Fruit fly (Drosophila melanogaster) whole organism, prepupa: ENCODE measurements around the gene CG1943.

ENCODE experiments used
- Blimp-1 ChIP-seq: fragments of 200-800 bp; sonication (Bioruptor generic); optimal IDR thresholded peaks from 3 replicates; lab custom pipeline; 2017; ENCODE audit warnings: missing biosample characterization, missing genetic modification characterization, mild to moderate bottlenecking, moderate library complexity, missing genetic modification reagents
- CG10669 ChIP-seq: fragments of 200-800 bp; sonication (Bioruptor generic); optimal IDR thresholded peaks from 3 replicates; lab custom pipeline; 2018; ENCODE audit warnings: missing biosample characterization, mild to moderate bottlenecking, missing genetic modification characterization, moderate library complexity
- CG11902 ChIP-seq: fragments of 200-800 bp; sonication (Bioruptor generic); optimal IDR thresholded peaks from 3 replicates; lab custom pipeline; 2016; ENCODE audit warnings: missing biosample characterization, missing genetic modification characterization
- CG15336 ChIP-seq: fragments of 200-800 bp; sonication (Bioruptor generic); IDR thresholded peaks from 2 replicates; pipeline ENCODE4 v1.3.6; 2022; ENCODE audit warnings: missing biosample characterization, missing genetic modification characterization
- CG1621 ChIP-seq: fragments of 200-800 bp; sonication (Bioruptor generic); optimal IDR thresholded peaks from 3 replicates; lab custom pipeline; 2018; ENCODE audit warnings: missing biosample characterization, mild to moderate bottlenecking, missing genetic modification characterization
- CG3032 ChIP-seq: fragments of 200-800 bp; optimal IDR thresholded peaks from 2 replicates; lab custom pipeline; 2019; ENCODE audit warnings: missing biosample characterization, mild to moderate bottlenecking, missing genetic modification characterization, moderate library complexity
- CG31627 ChIP-seq: fragments of 200-800 bp; sonication (Bioruptor generic); optimal IDR thresholded peaks from 3 replicates; lab custom pipeline; 2016; ENCODE audit warnings: missing biosample characterization, missing genetic modification characterization
- CG32006 ChIP-seq: fragments of 200-800 bp; sonication (Bioruptor generic); optimal IDR thresholded peaks from 3 replicates; lab custom pipeline; 2017; ENCODE audit warnings: missing biosample characterization, mild to moderate bottlenecking, missing genetic modification characterization
- CG34406 ChIP-seq: fragments of 200-800 bp; sonication (Bioruptor generic); optimal IDR thresholded peaks from 3 replicates; lab custom pipeline; 2016; ENCODE audit warnings: missing biosample characterization, missing genetic modification characterization
- CG3919 ChIP-seq: fragments of 200-800 bp; sonication (Bioruptor generic); optimal IDR thresholded peaks from 3 replicates; lab custom pipeline; 2016; ENCODE audit warnings: missing biosample characterization, missing genetic modification characterization
- CG4318 ChIP-seq: fragments of 200-800 bp; sonication (Bioruptor generic); optimal IDR thresholded peaks from 3 replicates; lab custom pipeline; 2017; ENCODE audit warnings: missing biosample characterization, mild to moderate bottlenecking, missing genetic modification characterization
- CG6163 ChIP-seq: fragments of 200-800 bp; sonication (Bioruptor generic); IDR thresholded peaks from 3 replicates; pipeline ENCODE4 v1.3.6; 2022; ENCODE audit warnings: missing biosample characterization, missing genetic modification characterization
- CG6276 ChIP-seq: fragments of 200-800 bp; sonication (Bioruptor generic); optimal IDR thresholded peaks from 2 replicates; lab custom pipeline; 2017; ENCODE audit warnings: missing biosample characterization, mild to moderate bottlenecking, missing genetic modification characterization
- CG6808 ChIP-seq: fragments of 200-800 bp; sonication (Bioruptor generic); optimal IDR thresholded peaks from 3 replicates; lab custom pipeline; 2017; ENCODE audit warnings: missing biosample characterization, missing genetic modification characterization, mild to moderate bottlenecking, moderate library complexity, missing genetic modification reagents
- CG7368 ChIP-seq: fragments of 200-800 bp; sonication (Bioruptor generic); optimal IDR thresholded peaks from 3 replicates; lab custom pipeline; 2016; ENCODE audit warnings: missing biosample characterization, missing genetic modification characterization
- CG8119 ChIP-seq: fragments of 200-800 bp; sonication (Bioruptor generic); IDR thresholded peaks from 3 replicates; pipeline ENCODE4 v1.3.6; 2022; ENCODE audit warnings: missing biosample characterization, missing genetic modification characterization
- CG8319 ChIP-seq: fragments of 200-800 bp; sonication (Bioruptor generic); optimal IDR thresholded peaks from 3 replicates; lab custom pipeline; 2016; ENCODE audit warnings: missing biosample characterization, missing genetic modification characterization
- CG8632 ChIP-seq: fragments of 200-800 bp; sonication (Bioruptor generic); optimal IDR thresholded peaks from 3 replicates; lab custom pipeline; 2016; ENCODE audit warnings: missing biosample characterization, missing genetic modification characterization
- CG9139 ChIP-seq: fragments of 200-800 bp; sonication (Bioruptor generic); optimal IDR thresholded peaks from 3 replicates; lab custom pipeline; 2017; ENCODE audit warnings: missing biosample characterization, mild to moderate bottlenecking, missing genetic modification characterization
- Eip75B ChIP-seq: fragments of 200-800 bp; sonication (Bioruptor generic); optimal IDR thresholded peaks from 3 replicates; lab custom pipeline; 2016; ENCODE audit warnings: missing biosample characterization, missing genetic modification characterization
- Eip78C ChIP-seq: fragments of 200-800 bp; sonication (Bioruptor generic); peaks from one replicate; lab custom pipeline; 2016; ENCODE audit warnings: missing biosample characterization, missing genetic modification characterization
- Eip93F ChIP-seq: fragments of 200-800 bp; sonication (Bioruptor generic); optimal IDR thresholded peaks from 2 replicates; lab custom pipeline; 2016; ENCODE audit warnings: missing biosample characterization, mild to moderate bottlenecking, missing genetic modification characterization
- Ets21C ChIP-seq: fragments of 200-800 bp; sonication (Bioruptor generic); optimal IDR thresholded peaks from 3 replicates; lab custom pipeline; 2016; ENCODE audit warnings: missing biosample characterization, missing genetic modification characterization
- Ets96B ChIP-seq: fragments of 200-800 bp; optimal IDR thresholded peaks from 2 replicates; lab custom pipeline; 2019; ENCODE audit warnings: missing biosample characterization, mild to moderate bottlenecking, missing genetic modification characterization, moderate library complexity
- Gug ChIP-seq: fragments of 200-800 bp; sonication (Bioruptor generic); IDR thresholded peaks from 2 replicates; pipeline ENCODE4 v1.3.6; 2022; ENCODE audit warnings: missing biosample characterization, missing genetic modification characterization
- Hr38 ChIP-seq: sonication (Bioruptor generic); optimal IDR thresholded peaks from 2 replicates; lab custom pipeline; 2016; ENCODE audit warnings: missing biosample characterization, missing genetic modification characterization
- Hr39 ChIP-seq: fragments of 200-800 bp; sonication (Bioruptor generic); optimal IDR thresholded peaks from 2 replicates; lab custom pipeline; 2016; ENCODE audit warnings: missing biosample characterization, missing genetic modification characterization
- Hr4 ChIP-seq: fragments of 200-800 bp; sonication (Bioruptor generic); optimal IDR thresholded peaks from 3 replicates; lab custom pipeline; 2016; ENCODE audit warnings: missing biosample characterization, missing genetic modification characterization
- Lpt ChIP-seq: fragments of 200-800 bp; sonication (Bioruptor generic); optimal IDR thresholded peaks from 3 replicates; lab custom pipeline; 2016; ENCODE audit warnings: missing biosample characterization, missing genetic modification characterization
- Met ChIP-seq: fragments of 200-800 bp; sonication (Bioruptor generic); optimal IDR thresholded peaks from 3 replicates; lab custom pipeline; 2016; ENCODE audit warnings: missing biosample characterization, missing genetic modification characterization
- Smox ChIP-seq: fragments of 200-800 bp; sonication (Bioruptor generic); optimal IDR thresholded peaks from 3 replicates; lab custom pipeline; 2016; ENCODE audit warnings: missing biosample characterization, missing genetic modification characterization
- Sox102F ChIP-seq: fragments of 200-800 bp; sonication (Bioruptor generic); optimal IDR thresholded peaks from 2 replicates; lab custom pipeline; 2016; ENCODE audit warnings: missing biosample characterization, mild to moderate bottlenecking, missing genetic modification characterization
- Sox14 ChIP-seq: fragments of 200-800 bp; sonication (Bioruptor generic); optimal IDR thresholded peaks from 3 replicates; lab custom pipeline; 2016; ENCODE audit warnings: missing biosample characterization, missing genetic modification characterization
- Sox15 ChIP-seq: fragments of 200-800 bp; sonication (Bioruptor generic); optimal IDR thresholded peaks from 3 replicates; lab custom pipeline; 2016; ENCODE audit warnings: missing biosample characterization, missing genetic modification characterization
- achi ChIP-seq: fragments of 200-800 bp; sonication (Bioruptor generic); optimal IDR thresholded peaks from 3 replicates; lab custom pipeline; 2016; ENCODE audit warnings: missing biosample characterization, missing genetic modification characterization
- acj6 ChIP-seq: fragments of 200-800 bp; sonication (Bioruptor generic); optimal IDR thresholded peaks from 3 replicates; lab custom pipeline; 2016; ENCODE audit warnings: missing biosample characterization, missing genetic modification characterization
- cyc ChIP-seq: fragments of 200-800 bp; sonication (Bioruptor generic); optimal IDR thresholded peaks from 3 replicates; lab custom pipeline; 2016; ENCODE audit warnings: missing biosample characterization, missing genetic modification characterization
- dsx ChIP-seq: fragments of 200-800 bp; optimal IDR thresholded peaks from 3 replicates; lab custom pipeline; 2019; ENCODE audit warnings: missing biosample characterization, mild to moderate bottlenecking, missing genetic modification characterization, moderate library complexity; ENCODE audit not compliant: poor library complexity, severe bottlenecking
- eg ChIP-seq: fragments of 200-800 bp; sonication (Bioruptor generic); IDR thresholded peaks from 3 replicates; pipeline ENCODE4 v1.3.6; 2022; ENCODE audit warnings: missing biosample characterization, missing genetic modification characterization
- esn ChIP-seq: fragments of 200-800 bp; sonication (Bioruptor generic); optimal IDR thresholded peaks from 2 replicates; lab custom pipeline; 2016; ENCODE audit warnings: missing biosample characterization, mild to moderate bottlenecking, missing genetic modification characterization, moderate library complexity
- fd59A ChIP-seq: fragments of 200-800 bp; sonication (Bioruptor generic); optimal IDR thresholded peaks from 2 replicates; lab custom pipeline; 2017; ENCODE audit warnings: missing biosample characterization, mild to moderate bottlenecking, missing genetic modification characterization, missing genetic modification reagents
- fd85E ChIP-seq: fragments of 200-800 bp; sonication (Bioruptor generic); optimal IDR thresholded peaks from 3 replicates; lab custom pipeline; 2016; ENCODE audit warnings: missing biosample characterization, missing genetic modification characterization
- lz ChIP-seq: fragments of 200-800 bp; sonication (Bioruptor generic); optimal IDR thresholded peaks from 3 replicates; lab custom pipeline; 2016; ENCODE audit warnings: missing biosample characterization, missing genetic modification characterization
- pdm3 ChIP-seq: fragments of 200-800 bp; sonication (Bioruptor generic); optimal IDR thresholded peaks from 3 replicates; lab custom pipeline; 2016; ENCODE audit warnings: missing biosample characterization, missing genetic modification characterization
- salr ChIP-seq, 2 experiments: fragments of 200-800 bp; sonication (Bioruptor generic); optimal IDR thresholded peaks; 3 replicates each; lab custom pipeline; 2016 to 2018; ENCODE audit warnings: missing biosample characterization in 2 of 2, missing genetic modification characterization in 2 of 2, mild to moderate bottlenecking in 1 of 2
- spab ChIP-seq: fragments of 200-800 bp; sonication (Bioruptor generic); optimal IDR thresholded peaks from 2 replicates; lab custom pipeline; 2017; ENCODE audit warnings: missing biosample characterization, mild to moderate bottlenecking, missing genetic modification characterization, missing genetic modification reagents
- svp ChIP-seq: fragments of 200-800 bp; sonication (Bioruptor generic); peaks from one replicate; lab custom pipeline; 2016; ENCODE audit warnings: missing biosample characterization, missing genetic modification characterization
- topi ChIP-seq: fragments of 200-800 bp; sonication (Bioruptor generic); optimal IDR thresholded peaks from 3 replicates; lab custom pipeline; 2016; ENCODE audit warnings: missing biosample characterization, missing genetic modification characterization
- vri ChIP-seq: fragments of 200-800 bp; sonication (Bioruptor generic); optimal IDR thresholded peaks from 3 replicates; lab custom pipeline; 2016; ENCODE audit warnings: missing biosample characterization, mild to moderate bottlenecking, missing genetic modification characterization

CG1943 gene

DNA sequence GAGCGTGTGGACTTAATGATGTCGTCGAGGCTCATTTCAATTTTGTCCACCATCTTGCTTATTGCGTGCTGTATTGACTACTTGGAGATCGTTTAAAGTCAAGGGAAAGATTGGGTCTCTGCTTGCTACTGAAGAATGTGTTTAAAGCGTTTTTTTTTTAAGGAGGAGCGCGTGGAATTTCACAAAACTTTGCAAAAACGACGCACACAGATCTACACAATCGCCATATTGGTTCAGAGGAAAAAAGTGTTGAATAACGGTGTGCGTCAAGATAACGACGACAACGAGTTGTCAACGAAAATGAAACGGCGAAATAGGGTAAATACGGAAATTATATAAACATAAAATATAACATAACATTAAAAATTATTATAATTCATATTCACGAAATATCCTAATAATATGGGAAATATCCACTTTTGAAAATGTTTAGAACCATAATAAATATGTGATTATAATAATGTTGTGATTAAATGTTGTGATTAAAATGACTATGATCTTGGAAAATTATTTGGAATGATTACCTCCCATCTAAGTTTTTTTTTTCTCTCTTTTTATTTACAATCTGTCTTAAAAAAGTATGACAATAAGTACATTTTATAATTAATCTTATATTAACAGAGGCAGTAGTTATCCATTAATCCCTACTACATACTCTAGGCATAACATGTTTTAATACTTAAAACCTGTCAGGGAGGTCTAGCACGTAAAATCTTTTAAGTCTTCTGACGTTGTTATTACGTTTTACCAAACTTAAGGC is 5.7 kb downstream of the CG1943 start, which contains the start of gene Ref1:
Gene Ref1, minus strand, starts transcription at position 231 of the 760 bp plus-strand sequence.
- TF ChIP-seq Eip78C (peak; percentile 15), CG11902 (no peak)

DNA sequence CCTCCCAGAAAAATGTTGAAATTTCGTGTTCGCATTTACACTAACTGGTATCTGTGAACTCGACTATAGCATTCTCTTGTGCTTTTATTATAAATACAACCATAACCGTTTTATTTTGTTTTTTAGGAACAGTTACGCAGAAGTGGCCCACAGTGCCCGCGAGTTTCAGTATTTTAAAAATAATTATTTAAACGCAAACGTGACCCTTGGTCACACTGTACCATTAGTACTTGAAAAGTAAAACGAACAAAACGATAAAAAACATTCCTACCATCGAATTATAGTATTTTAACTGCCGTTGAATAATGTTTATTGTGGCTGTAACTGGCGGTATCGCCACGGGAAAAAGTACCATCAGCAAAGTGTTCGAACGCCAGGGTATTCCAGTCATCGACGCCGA is 7.3 kb downstream of the CG1943 start, which contains the start of gene Dpck:
Gene Dpck, plus strand, starts transcription at position 211 of the 400 bp plus-strand sequence.
- TF ChIP-seq spab (GFP tag; lab: Kevin White, UChicago) (peak; percentile 33), lz (GFP tag; lab: Kevin White, UChicago) (no peak), fd59A (GFP tag; lab: Kevin White, UChicago) (peak; percentile 15), Hr4 (peak; percentile 56), fd85E (no peak), salr (GFP tag; optimal IDR thresholded peaks at IDR 0.05; lab: Kevin White, UChicago) (no peak), CG1621 (no peak), Eip78C (peak; percentile 83), CG34406 (GFP tag; lab: Kevin White, UChicago) (peak; percentile 14), CG8632 (no peak), Eip75B (GFP tag; lab: Kevin White, UChicago) (peak; percentile 42), Sox102F (GFP tag; lab: Kevin White, UChicago) (peak; percentile 52), CG11902 (peak; percentile 3), CG3919 (peak; percentile 51), CG6276 (peak; percentile 48), CG3032 (tag; lab: Kevin White, UChicago) (peak; percentile 35), eg (GFP tag; lab: Robert Waterston, UW) (peak; percentile 63), CG6808 (GFP tag; lab: Kevin White, UChicago) (peak; percentile 33), CG32006 (peak; percentile 25), Hr38 (GFP tag; lab: Kevin White, UChicago) (no peak), cyc (GFP tag; lab: Kevin White, UChicago) (peak; percentile 19), CG4318 (GFP tag; lab: Kevin White, UChicago) (no peak), Eip93F (no peak), esn (GFP tag; lab: Kevin White, UChicago) (peak; percentile 41), svp (peak; percentile 81), CG8119 (GFP tag; lab: Robert Waterston, UW) (peak; percentile 63; the same call in 2 of the 3 replicates), Lpt (GFP tag; lab: Kevin White, UChicago) (no peak), CG31627 (GFP tag; lab: Kevin White, UChicago) (peak; percentile 45), topi (peak; percentile 41), achi (GFP tag; lab: Kevin White, UChicago) (no peak), Smox (GFP tag; lab: Kevin White, UChicago) (peak; percentile 40), CG6163 (peak; percentile 68), Sox14 (GFP tag; lab: Kevin White, UChicago) (peak; percentile 58), Ets21C (no peak), CG15336 (peak; percentile 35; the same call in 1 of the 2 replicates), Ets96B (tag; lab: Kevin White, UChicago) (peak; percentile 47), Gug (GFP tag; lab: Robert Waterston, UW) (no peak), acj6 (GFP tag; lab: Kevin White, UChicago) (peak; percentile 47), CG10669 (GFP tag; lab: Kevin White, UChicago) (peak; percentile 20), Blimp-1 (no peak), CG7368 (GFP tag; lab: Kevin White, UChicago) (no peak), Hr39 (GFP tag; lab: Kevin White, UChicago) (peak; percentile 27), pdm3 (GFP tag; lab: Kevin White, UChicago) (peak; percentile 65), CG8319 (GFP tag; lab: Kevin White, UChicago) (no peak), CG9139 (peak; percentile 62), Sox15 (GFP tag; lab: Kevin White, UChicago) (no peak), Met (peak; percentile 53), vri (GFP tag; lab: Kevin White, UChicago) (peak; percentile 22), dsx (GFP tag; lab: Kevin White, UChicago) (peak; percentile 40)
